Worm (Caenorhabditis elegans): ENCODE results near the gene M18.3.

Gene M18.3

DNA sequence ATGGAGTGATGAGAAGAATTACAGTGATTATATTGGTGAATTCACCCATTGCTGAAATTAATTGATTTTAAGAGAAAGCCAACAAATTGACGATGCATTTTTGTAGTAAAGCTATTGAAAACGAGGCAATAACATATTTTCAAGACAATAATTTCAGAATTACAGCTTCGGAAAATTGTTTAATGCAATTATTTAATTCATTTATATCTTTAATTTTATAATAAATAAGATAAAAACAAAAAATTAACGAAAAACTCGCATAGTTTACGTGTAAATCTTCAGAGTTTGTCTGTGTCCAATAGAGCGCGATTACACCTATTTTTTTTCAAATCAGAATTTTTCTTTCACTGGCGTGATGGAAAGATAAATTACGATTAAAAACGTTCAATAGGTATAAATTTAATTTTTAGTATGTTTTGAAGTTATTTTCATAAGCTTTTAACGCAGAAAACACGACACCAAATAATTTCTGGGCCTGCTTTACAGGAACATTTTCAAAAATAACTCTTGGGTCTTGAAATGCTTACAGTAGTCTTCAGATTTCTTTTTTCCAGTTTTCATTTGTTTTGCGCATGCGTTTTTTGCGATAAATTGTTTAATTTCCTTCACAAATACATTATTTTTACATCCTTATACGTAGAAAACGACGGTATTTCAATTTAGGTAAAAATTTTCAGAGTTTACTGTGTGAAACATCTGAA, 27.4 kb upstream of the M18.3 start, which contains the start of gene tmed-1 (continued):
- TF ChIP-seq lag-1 (GFP tag; IDR thresholded peaks at IDR 0.05) (no peak), aptf-3 (GFP tag; IDR thresholded peaks at IDR 0.05) (no peak), lsl-1 (GFP tag; optimal IDR thresholded peaks at IDR 0.05) (peak; percentile 66), mcd-1 (GFP tag; IDR thresholded peaks at IDR 0.05) (no peak)

DNA sequence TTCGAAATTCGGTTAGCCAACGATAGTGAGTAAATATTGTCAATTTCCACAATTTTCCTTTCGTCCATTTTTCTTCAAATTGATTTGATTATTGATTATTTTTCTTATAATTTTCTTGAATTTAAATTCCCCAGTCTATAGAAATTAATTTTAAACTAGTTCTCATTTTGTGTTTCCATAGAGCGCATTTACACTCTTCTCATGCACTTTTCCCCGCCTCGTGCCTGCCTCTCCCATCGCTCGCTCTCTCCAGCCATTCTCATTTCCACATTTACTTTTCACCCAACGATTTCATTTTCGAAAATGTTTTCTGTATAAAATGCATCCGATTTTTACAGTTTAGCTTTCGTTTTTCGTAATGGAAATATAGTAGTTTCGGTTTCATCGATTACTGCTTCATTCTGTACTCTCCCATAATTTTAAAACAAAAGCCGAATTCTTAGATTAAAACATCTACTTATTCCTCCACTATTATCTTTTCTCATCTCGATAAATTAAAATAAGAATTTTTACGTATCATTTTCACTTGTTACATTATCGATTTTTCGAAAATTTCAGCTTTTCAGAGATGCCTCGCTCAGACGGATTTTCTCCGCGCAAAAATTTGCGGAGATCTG, 26.6 kb upstream of the M18.3 start, which contains the start of gene lex-1:
lex-1 (plus strand) TSS at position 567 of the 617 bp plus-strand sequence.
- TF ChIP-seq hrde-1 (tag; optimal IDR thresholded peaks at IDR 0.05; ENCODE audit: borderline replicate concordance) (no peak), lin-35 (GFP tag; optimal IDR thresholded peaks at IDR 0.05) (peak in 1 of 3 experiments; percentile 21), snpc-4 (GFP tag; optimal IDR thresholded peaks at IDR 0.05) (no peak), snpc-4 (tag; optimal IDR thresholded peaks at IDR 0.05) (no peak), athp-1 (tag; optimal IDR thresholded peaks at IDR 0.05) (no peak), attf-6 (GFP tag; IDR thresholded peaks at IDR 0.05) (no peak), mcd-1 (GFP tag; IDR thresholded peaks at IDR 0.05) (peak; percentile 71), ztf-28 (GFP tag; IDR thresholded peaks at IDR 0.05) (no peak), Y53F4B.3 (GFP tag; IDR thresholded peaks at IDR 0.05) (no peak), attf-5 (GFP tag; optimal IDR thresholded peaks at IDR 0.05) (peak; percentile 61), lin-54 (GFP tag; optimal IDR thresholded peaks at IDR 0.05) (peak; percentile 26), ceh-91 (GFP tag; IDR thresholded peaks at IDR 0.05) (no peak)

DNA sequence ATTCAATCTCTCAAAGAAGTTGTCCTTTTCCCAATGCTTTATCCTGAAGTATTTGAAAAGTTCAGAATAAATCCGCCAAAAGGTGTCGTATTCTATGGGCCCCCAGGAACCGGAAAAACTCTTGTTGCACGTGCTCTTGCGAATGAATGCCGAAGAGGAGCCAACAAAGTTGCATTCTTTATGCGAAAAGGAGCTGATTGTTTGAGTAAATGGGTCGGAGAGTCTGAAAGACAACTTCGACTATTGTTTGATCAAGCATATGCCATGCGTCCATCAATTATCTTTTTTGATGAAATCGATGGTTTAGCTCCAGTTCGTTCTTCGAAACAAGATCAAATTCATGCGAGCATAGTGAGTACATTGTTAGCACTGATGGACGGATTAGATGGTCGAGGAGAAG, 24.9 kb upstream of the M18.3 start:
- no peak for TF ChIP-seq let-607 (tag; optimal IDR thresholded peaks at IDR 0.05)
- no peak for TF ChIP-seq dpff-1 (tag; optimal IDR thresholded peaks at IDR 0.05)
- TF ChIP-seq nhr-90 (tag; optimal IDR thresholded peaks at IDR 0.05), result no peak
- no peak for TF ChIP-seq hlh-12 (tag; optimal IDR thresholded peaks at IDR 0.05)
- TF ChIP-seq mcd-1 (GFP tag; IDR thresholded peaks at IDR 0.05), result no peak
- no peak for TF ChIP-seq F33H1.4 (GFP tag; IDR thresholded peaks at IDR 0.05)
- no peak for TF ChIP-seq K12H6.12 (tag; optimal IDR thresholded peaks at IDR 0.05)
- TF ChIP-seq Y53G8AR.9 (GFP tag; conservative IDR thresholded peaks at IDR 0.05), result no peak
- no peak for TF ChIP-seq mel-28 (tag; optimal IDR thresholded peaks at IDR 0.05; ENCODE audit: borderline replicate concordance)
- TF ChIP-seq lin-40 (tag; optimal IDR thresholded peaks at IDR 0.05), result no peak

DNA sequence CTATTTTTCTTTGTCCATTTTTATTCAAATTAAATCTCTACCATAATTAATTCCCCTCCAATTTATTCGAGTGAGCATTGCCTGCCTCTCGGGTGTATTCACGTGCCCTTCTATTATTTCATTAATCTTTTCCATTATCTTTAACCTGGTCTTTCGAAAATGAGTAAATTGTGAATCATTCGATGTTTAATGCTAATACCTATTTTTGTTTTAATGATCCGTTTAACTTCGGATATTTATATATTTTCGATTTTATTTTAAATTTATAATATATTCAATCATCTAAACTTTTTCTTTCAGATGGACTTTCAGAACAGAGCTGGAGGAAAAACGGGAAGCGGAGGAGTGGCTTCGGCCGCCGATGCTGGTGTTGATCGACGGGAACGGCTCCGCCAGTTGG, 21.5 kb upstream of the M18.3 start, which contains the start of gene repo-1:
repo-1 (plus strand) TSS at position 301 of the 400 bp plus-strand sequence.
- TF ChIP-seq rec-8 (tag; optimal IDR thresholded peaks at IDR 0.05) (no peak), F57C9.4 (tag; optimal IDR thresholded peaks at IDR 0.05) (no peak), dpff-1 (tag; optimal IDR thresholded peaks at IDR 0.05) (no peak), ztf-22 (GFP tag; optimal IDR thresholded peaks at IDR 0.05) (no peak), nhr-90 (tag; optimal IDR thresholded peaks at IDR 0.05) (no peak), nhr-27 (tag; optimal IDR thresholded peaks at IDR 0.05) (no peak), Y53G8AR.9 (GFP tag; conservative IDR thresholded peaks at IDR 0.05) (0 out of 2 replicates have a peak, but pooled peaks have one; percentile 27)

DNA sequence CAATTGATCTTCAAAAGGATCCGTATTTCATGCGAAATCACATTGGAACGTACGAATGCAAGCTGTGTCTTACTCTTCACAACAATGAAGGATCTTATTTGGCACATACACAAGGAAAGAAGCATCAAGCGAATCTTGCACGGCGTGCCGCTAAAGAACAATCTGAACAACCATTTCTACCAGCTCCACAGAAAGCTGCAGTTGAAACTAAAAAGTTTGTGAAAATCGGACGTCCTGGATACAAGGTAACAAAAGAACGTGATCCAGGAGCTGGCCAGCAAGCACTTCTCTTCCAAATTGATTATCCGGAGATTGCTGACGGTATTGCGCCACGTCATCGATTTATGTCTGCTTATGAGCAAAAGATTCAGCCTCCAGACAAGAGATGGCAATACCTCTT, 21.1 kb upstream of the M18.3 start:
- no peak for TF ChIP-seq sptf-2 (GFP tag; optimal IDR thresholded peaks at IDR 0.05)
- no peak for TF ChIP-seq unc-130 (GFP tag; optimal IDR thresholded peaks at IDR 0.05)
- TF ChIP-seq let-607 (tag; optimal IDR thresholded peaks at IDR 0.05), result no peak
- TF ChIP-seq dox-1 (GFP tag; IDR thresholded peaks at IDR 0.05), result peak; percentile 20; the same call in 1 of the 2 replicates
- TF ChIP-seq hrde-1 (tag; optimal IDR thresholded peaks at IDR 0.05; ENCODE audit: borderline replicate concordance), result peak; percentile 65
- TF ChIP-seq nhr-27 (tag; optimal IDR thresholded peaks at IDR 0.05), result no peak
- no peak for TF ChIP-seq F22D6.2 (tag; optimal IDR thresholded peaks at IDR 0.05)
- TF ChIP-seq ZK185.1 (tag; optimal IDR thresholded peaks at IDR 0.05; ENCODE audit: poor library complexity, severe bottlenecking), result no peak
- no peak for TF ChIP-seq T26A5.8 (tag; optimal IDR thresholded peaks at IDR 0.05)
- no peak for TF ChIP-seq F23B12.7 (tag; optimal IDR thresholded peaks at IDR 0.05; ENCODE audit: insufficient read depth)
